Fruit fly (Drosophila melanogaster) whole organism, embryonic: ENCODE measurements around the gene IntS14.
A peak's percentile ranks its signal among the peaks of the same experiment; 100 is the strongest.

Experiments used
- Aef1 ChIP-seq: fragments of 200-800 bp; sonication (Bioruptor generic); IDR thresholded peaks from 3 replicates; pipeline ENCODE4 v1.3.6; 2022; ENCODE audit warnings: missing biosample characterization, missing genetic modification characterization
- B-H1 ChIP-seq: fragments of 200-800 bp; sonication (Bioruptor generic); IDR thresholded peaks from 3 replicates; pipeline ENCODE4 v1.3.6; 2022; ENCODE audit warnings: missing biosample characterization, missing genetic modification characterization
- BEAF-32 ChIP-seq: fragments of 200-800 bp; sonication (Bioruptor generic); optimal IDR thresholded peaks from 3 replicates; lab custom pipeline; 2017; ENCODE audit warnings: missing biosample characterization, missing genetic modification characterization, mild to moderate bottlenecking, moderate library complexity, missing genetic modification reagents
- CG10209 ChIP-seq: fragments of 200-800 bp; sonication (Bioruptor generic); optimal IDR thresholded peaks from 3 replicates; lab custom pipeline; 2017; ENCODE audit warnings: missing biosample characterization, mild to moderate bottlenecking, missing genetic modification characterization, missing genetic modification reagents
- CG10654 ChIP-seq: fragments of 200-800 bp; sonication (Bioruptor generic); optimal IDR thresholded peaks from 2 replicates; lab custom pipeline; 2016; ENCODE audit warnings: missing biosample characterization, missing genetic modification characterization
- CG11456 ChIP-seq: fragments of 200-800 bp; sonication (Bioruptor generic); IDR thresholded peaks from 3 replicates; pipeline ENCODE4 v1.3.6; 2022; ENCODE audit warnings: missing biosample characterization, missing genetic modification characterization
- CG12071 ChIP-seq: fragments of 200-800 bp; sonication (Bioruptor generic); optimal IDR thresholded peaks from 3 replicates; lab custom pipeline; 2018; ENCODE audit warnings: missing biosample characterization, mild to moderate bottlenecking, missing genetic modification characterization
- CG12942 ChIP-seq: fragments of 200-800 bp; sonication (Bioruptor generic); optimal IDR thresholded peaks from 3 replicates; lab custom pipeline; 2016; ENCODE audit warnings: missing biosample characterization, missing genetic modification characterization
- CG13287 ChIP-seq: fragments of 200-800 bp; sonication (Bioruptor generic); IDR thresholded peaks from 2 replicates; pipeline ENCODE4 v1.3.6; 2022; ENCODE audit warnings: missing biosample characterization, missing genetic modification characterization; ENCODE audit not compliant: partially characterized antibody
- CG13775 ChIP-seq: fragments of 200-800 bp; sonication (Bioruptor generic); optimal IDR thresholded peaks from 3 replicates; lab custom pipeline; 2017; ENCODE audit warnings: missing biosample characterization, mild to moderate bottlenecking, missing genetic modification characterization
- CG1647 ChIP-seq: fragments of 200-800 bp; sonication (Bioruptor generic); optimal IDR thresholded peaks from 3 replicates; lab custom pipeline; 2016; ENCODE audit warnings: missing biosample characterization, missing genetic modification characterization
- CG17912 ChIP-seq: fragments of 200-800 bp; sonication (Bioruptor generic); optimal IDR thresholded peaks from 2 replicates; lab custom pipeline; 2018; ENCODE audit warnings: missing biosample characterization, mild to moderate bottlenecking, missing genetic modification characterization
- CG18262 ChIP-seq: fragments of 200-800 bp; optimal IDR thresholded peaks from 3 replicates; lab custom pipeline; 2019; ENCODE audit warnings: missing biosample characterization, mild to moderate bottlenecking, missing genetic modification characterization, moderate library complexity
- CG2678 ChIP-seq: fragments of 200-800 bp; sonication (Bioruptor generic); optimal IDR thresholded peaks from 3 replicates; lab custom pipeline; 2019; ENCODE audit warnings: missing biosample characterization, mild to moderate bottlenecking, missing genetic modification characterization, moderate library complexity
- CG30020 ChIP-seq: fragments of 200-800 bp; optimal IDR thresholded peaks from 2 replicates; lab custom pipeline; 2019; ENCODE audit warnings: missing biosample characterization, mild to moderate bottlenecking, missing genetic modification characterization, moderate library complexity
- CG30403 ChIP-seq: fragments of 200-800 bp; sonication (Bioruptor generic); optimal IDR thresholded peaks from 3 replicates; lab custom pipeline; 2016; ENCODE audit warnings: missing biosample characterization, missing genetic modification characterization
- CG3163 ChIP-seq: fragments of 200-800 bp; sonication (Bioruptor generic); optimal IDR thresholded peaks from 3 replicates; lab custom pipeline; 2016; ENCODE audit warnings: missing biosample characterization, missing genetic modification characterization
- CG4404 ChIP-seq: fragments of 200-800 bp; sonication (Bioruptor generic); IDR thresholded peaks from 2 replicates; pipeline ENCODE4 v1.3.6; 2022; ENCODE audit warnings: missing biosample characterization, missing genetic modification characterization
- CG6254 ChIP-seq: fragments of 200-800 bp; sonication (Bioruptor generic); optimal IDR thresholded peaks from 3 replicates; lab custom pipeline; 2017; ENCODE audit warnings: mild to moderate bottlenecking, missing biosample characterization, missing genetic modification reagents, missing genetic modification characterization
- CG7987 ChIP-seq: fragments of 200-800 bp; sonication (Bioruptor generic); optimal IDR thresholded peaks from 2 replicates; lab custom pipeline; 2018; ENCODE audit warnings: missing biosample characterization, mild to moderate bottlenecking, missing genetic modification characterization, moderate library complexity
- CG9437 ChIP-seq: fragments of 200-800 bp; sonication (Bioruptor generic); optimal IDR thresholded peaks from 2 replicates; lab custom pipeline; 2018; ENCODE audit warnings: missing biosample characterization, mild to moderate bottlenecking, missing genetic modification characterization
- CG9876 ChIP-seq: fragments of 200-800 bp; sonication (Bioruptor generic); optimal IDR thresholded peaks from 2 replicates; lab custom pipeline; 2016; ENCODE audit warnings: missing biosample characterization, missing genetic modification characterization
- D19B ChIP-seq: fragments of 200-800 bp; sonication (Bioruptor generic); optimal IDR thresholded peaks from 2 replicates; lab custom pipeline; 2017; ENCODE audit warnings: missing biosample characterization, mild to moderate bottlenecking, missing genetic modification characterization
- Dll ChIP-seq: fragments of 200-800 bp; sonication (Bioruptor generic); IDR thresholded peaks from 4 replicates; pipeline ENCODE4 v1.3.6; 2022; ENCODE audit warnings: missing biosample characterization, missing genetic modification characterization; ENCODE audit not compliant: partially characterized antibody
- Fer3 ChIP-seq: fragments of 200-800 bp; sonication (Bioruptor generic); optimal IDR thresholded peaks from 2 replicates; lab custom pipeline; 2018; ENCODE audit warnings: missing biosample characterization, mild to moderate bottlenecking, missing genetic modification characterization, moderate library complexity
- Gsc ChIP-seq: fragments of 200-800 bp; sonication (Bioruptor generic); IDR thresholded peaks from 2 replicates; pipeline ENCODE4 v1.3.6; 2022; ENCODE audit warnings: missing biosample characterization, missing genetic modification characterization
- Hey ChIP-seq: fragments of 200-800 bp; sonication (Bioruptor generic); optimal IDR thresholded peaks from 3 replicates; lab custom pipeline; 2018; ENCODE audit warnings: missing biosample characterization, mild to moderate bottlenecking, missing genetic modification characterization
- Mrtf ChIP-seq: fragments of 200-800 bp; sonication (Bioruptor generic); IDR thresholded peaks from 3 replicates; pipeline ENCODE4 v1.3.6; 2022; ENCODE audit warnings: missing biosample characterization, missing genetic modification characterization
- NC2β ChIP-seq: fragments of 200-800 bp; sonication (Bioruptor generic); optimal IDR thresholded peaks from 2 replicates; lab custom pipeline; 2016; ENCODE audit warnings: missing biosample characterization, missing genetic modification characterization
- Rfx ChIP-seq: fragments of 200-800 bp; sonication (Bioruptor generic); IDR thresholded peaks from 2 replicates; pipeline ENCODE4 v1.3.6; 2022; ENCODE audit warnings: missing biosample characterization, missing genetic modification characterization
- Six4 ChIP-seq: fragments of 200-800 bp; sonication (Bioruptor generic); optimal IDR thresholded peaks from 2 replicates; lab custom pipeline; 2016; ENCODE audit warnings: missing biosample characterization, missing genetic modification characterization
- Taf1 ChIP-seq: fragments of 200-800 bp; sonication (Bioruptor generic); IDR thresholded peaks from 2 replicates; pipeline ENCODE4 v1.3.6; 2022; ENCODE audit warnings: missing biosample characterization, missing genetic modification characterization
- ac ChIP-seq: fragments of 200-800 bp; sonication (Bioruptor generic); optimal IDR thresholded peaks from 3 replicates; lab custom pipeline; 2017; ENCODE audit warnings: missing biosample characterization, mild to moderate bottlenecking, missing genetic modification characterization
- cg ChIP-seq: fragments of 200-800 bp; sonication (Bioruptor generic); optimal IDR thresholded peaks from 3 replicates; lab custom pipeline; 2019; ENCODE audit warnings: missing biosample characterization, mild to moderate bottlenecking, missing genetic modification characterization, moderate library complexity
- maf-S ChIP-seq: fragments of 200-800 bp; sonication (Bioruptor generic); optimal IDR thresholded peaks from 2 replicates; lab custom pipeline; 2016; ENCODE audit warnings: missing biosample characterization, missing genetic modification characterization
- nau ChIP-seq: fragments of 200-800 bp; sonication (Bioruptor generic); optimal IDR thresholded peaks from 3 replicates; lab custom pipeline; 2017; ENCODE audit warnings: missing biosample characterization, mild to moderate bottlenecking, missing genetic modification characterization, missing genetic modification reagents
- onecut ChIP-seq: fragments of 200-800 bp; sonication (Bioruptor generic); IDR thresholded peaks from 2 replicates; pipeline ENCODE4 v1.3.6; 2022; ENCODE audit warnings: missing biosample characterization, missing genetic modification characterization
- ranshi ChIP-seq: fragments of 200-800 bp; sonication (Bioruptor generic); IDR thresholded peaks from 2 replicates; pipeline ENCODE4 v1.3.6; 2022; ENCODE audit warnings: missing biosample characterization, missing genetic modification characterization
- ro ChIP-seq: fragments of 200-800 bp; sonication (Bioruptor generic); IDR thresholded peaks from 2 replicates; pipeline ENCODE4 v1.3.6; 2022; ENCODE audit warnings: missing biosample characterization, missing genetic modification characterization
- sc ChIP-seq, 3 experiments: fragments of >200 bp in 2 of 3; fragments of 200-800 bp in 1 of 3; sonication (Bioruptor generic) in 1 of 3; optimal IDR thresholded peaks; 2 replicates in 2 of 3; 3 replicates in 1 of 3; lab custom pipeline; 2017; ENCODE audit warnings: mild to moderate bottlenecking in 1 of 3, missing biosample characterization in 1 of 3, missing genetic modification characterization in 1 of 3, missing genetic modification reagents in 1 of 3
- seq ChIP-seq: fragments of 200-800 bp; sonication (Bioruptor generic); IDR thresholded peaks from 2 replicates; pipeline ENCODE4 v1.3.6; 2022; ENCODE audit warnings: missing biosample characterization, missing genetic modification characterization
- sob ChIP-seq: fragments of 200-800 bp; sonication (Bioruptor generic); IDR thresholded peaks from 2 replicates; pipeline ENCODE4 v1.3.6; 2022; ENCODE audit warnings: missing biosample characterization, missing genetic modification characterization
- ttk ChIP-seq: fragments of 200-800 bp; sonication (Bioruptor generic); IDR thresholded peaks from 2 replicates; pipeline ENCODE4 v2.1.2; 2022; ENCODE audit warnings: missing biosample characterization, missing genetic modification characterization
- wdn ChIP-seq: fragments of 200-800 bp; sonication (Bioruptor generic); IDR thresholded peaks from 2 replicates; pipeline ENCODE4 v1.3.6; 2022; ENCODE audit warnings: missing biosample characterization, missing genetic modification characterization
- zen ChIP-seq: fragments of 200-800 bp; sonication (Bioruptor generic); optimal IDR thresholded peaks from 3 replicates; lab custom pipeline; 2018; ENCODE audit warnings: missing biosample characterization, mild to moderate bottlenecking, missing genetic modification characterization, moderate library complexity
- zf30C ChIP-seq: fragments of 200-800 bp; sonication (Bioruptor generic); optimal IDR thresholded peaks from 3 replicates; lab custom pipeline; 2018; ENCODE audit warnings: missing biosample characterization, mild to moderate bottlenecking, missing genetic modification characterization
- zfh2 ChIP-seq: fragments of 200-800 bp; sonication (Bioruptor generic); optimal IDR thresholded peaks from 2 replicates; lab custom pipeline; 2016; ENCODE audit warnings: missing biosample characterization, missing genetic modification characterization

Gene IntS14

DNA sequence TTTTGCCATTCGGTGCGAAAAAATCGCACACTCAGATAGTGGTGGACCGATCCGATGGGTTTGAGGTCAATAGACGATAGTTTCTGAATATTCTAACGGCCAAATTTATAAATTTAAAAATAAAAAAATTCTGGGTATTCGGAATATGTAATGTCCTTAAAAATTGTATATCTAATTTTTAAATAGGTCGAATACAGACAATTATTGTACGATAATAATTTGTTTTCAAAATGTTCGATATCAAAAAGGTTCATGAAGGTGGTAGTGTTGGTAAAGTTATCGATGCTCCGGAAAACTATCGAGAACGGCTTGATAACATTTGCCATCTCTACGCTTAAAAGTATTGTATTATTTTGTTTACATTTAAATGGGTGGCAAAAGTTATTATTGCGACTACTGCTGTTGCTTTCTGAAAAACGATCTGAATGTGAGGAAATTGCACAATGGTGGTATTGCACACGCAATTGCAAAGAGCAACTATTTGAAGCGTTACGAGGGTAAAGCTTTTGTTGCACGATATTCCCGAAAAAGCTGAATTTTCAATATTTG is 5.7 kb downstream of the IntS14 start, which contains the start of the genes CG31922 and Plap (continued):
- TF ChIP-seq seq (peak; percentile 32; the same call in 1 of the 2 replicates), CG9437 (GFP tag; lab: Kevin White, UChicago) (peak; percentile 55), CG30020 (peak; percentile 68), ro (GFP tag; lab: Robert Waterston, UW) (no peak), cg (GFP tag; lab: Kevin White, UChicago) (no peak), CG17912 (GFP tag; lab: Kevin White, UChicago) (no peak), CG13287 (GFP tag; lab: Robert Waterston, UW) (peak; percentile 95), CG2678 (tag; lab: Kevin White, UChicago) (no peak), ttk (GFP tag; lab: Robert Waterston, UW) (no peak), zen (tag; lab: Kevin White, UChicago) (peak; percentile 37), CG12942 (GFP tag; lab: Kevin White, UChicago) (peak; percentile 60), Hey (tag; lab: Kevin White, UChicago) (no peak), Aef1 (peak; percentile 60; the same call in 2 of the 3 replicates), Mrtf (no peak), CG1647 (GFP tag; lab: Kevin White, UChicago) (peak; percentile 69), onecut (no peak; the same call in 1 of the 2 replicates), Dll (GFP tag; lab: Robert Waterston, UW) (peak; percentile 96), CG9876 (GFP tag; lab: Kevin White, UChicago) (peak; percentile 14), Rfx (GFP tag; lab: Robert Waterston, UW) (peak; percentile 82), CG11456 (GFP tag; lab: Robert Waterston, UW) (0 out of 3 replicates have a peak, but pooled peaks have one; percentile 57), CG4404 (GFP tag; lab: Robert Waterston, UW) (peak; percentile 67), NC2β (GFP tag; lab: Kevin White, UChicago) (peak; percentile 48), ranshi (no peak), CG18262 (tag; lab: Kevin White, UChicago) (peak; percentile 69), BEAF-32 (peak; percentile 97), CG6254 (no peak), CG10209 (GFP tag; lab: Kevin White, UChicago) (peak; percentile 51), CG10654 (peak; percentile 50), CG7987 (GFP tag; lab: Kevin White, UChicago) (no peak), nau (no peak), CG30403 (GFP tag; lab: Kevin White, UChicago) (peak; percentile 87), Taf1 (GFP tag; lab: Robert Waterston, UW) (peak; percentile 39; the same call in 1 of the 2 replicates), zf30C (GFP tag; lab: Kevin White, UChicago) (no peak), Six4 (GFP tag; lab: Kevin White, UChicago) (peak; percentile 41), CG3163 (GFP tag; lab: Kevin White, UChicago) (peak; percentile 10), Gsc (GFP tag; lab: Robert Waterston, UW) (no peak), sc (optimal IDR thresholded peaks at IDR 0.05; lab: Kevin White, UChicago) (no peak), sc (GFP tag; optimal IDR thresholded peaks at IDR 0.05; lab: Kevin White, UChicago) (no peak), ac (no peak), zfh2 (peak; percentile 84), CG13775 (GFP tag; lab: Kevin White, UChicago) (peak; percentile 80), wdn (GFP tag; lab: Robert Waterston, UW) (no peak), maf-S (GFP tag; lab: Kevin White, UChicago) (peak; percentile 19), CG12071 (GFP tag; lab: Kevin White, UChicago) (no peak), sob (GFP tag; lab: Robert Waterston, UW) (peak; percentile 73), Fer3 (tag; lab: Kevin White, UChicago) (peak; percentile 58), B-H1 (no peak; the same call in 2 of the 3 replicates), D19B (GFP tag; lab: Kevin White, UChicago) (no peak)
